Fruit fly (Drosophila melanogaster) whole organism, embryonic: ENCODE measurements around the gene CG33511.

Source experiments
- Atf-2 ChIP-seq: fragments of 200-800 bp; sonication (Bioruptor generic); optimal IDR thresholded peaks from 2 replicates; lab custom pipeline; 2016; ENCODE audit warnings: missing biosample characterization, missing genetic modification characterization
- B-H2 ChIP-seq: fragments of 200-800 bp; sonication (Bioruptor generic); optimal IDR thresholded peaks from 2 replicates; lab custom pipeline; 2018; ENCODE audit warnings: missing biosample characterization, mild to moderate bottlenecking, missing genetic modification characterization
- CG10654 ChIP-seq: fragments of 200-800 bp; sonication (Bioruptor generic); optimal IDR thresholded peaks from 2 replicates; lab custom pipeline; 2016; ENCODE audit warnings: missing biosample characterization, missing genetic modification characterization
- CG11085 ChIP-seq: fragments of 200-800 bp; sonication (Bioruptor generic); IDR thresholded peaks from 2 replicates; pipeline ENCODE4 v1.3.6; 2022; ENCODE audit warnings: missing biosample characterization, missing genetic modification characterization
- CG11398 ChIP-seq: fragments of 200-800 bp; sonication (Bioruptor generic); optimal IDR thresholded peaks from 2 replicates; lab custom pipeline; 2016; ENCODE audit warnings: missing biosample characterization, missing genetic modification characterization
- CG11696 ChIP-seq: fragments of 200-800 bp; sonication (Bioruptor generic); IDR thresholded peaks from 2 replicates; pipeline ENCODE4 v1.3.6; 2022; ENCODE audit warnings: missing biosample characterization, missing genetic modification characterization
- CG12104 ChIP-seq: fragments of 200-800 bp; sonication (Bioruptor generic); optimal IDR thresholded peaks from 3 replicates; lab custom pipeline; 2016; ENCODE audit warnings: missing biosample characterization, missing genetic modification characterization
- CG12219 ChIP-seq: fragments of 200-800 bp; sonication (Bioruptor generic); optimal IDR thresholded peaks from 3 replicates; lab custom pipeline; 2018; ENCODE audit warnings: missing biosample characterization, mild to moderate bottlenecking, missing genetic modification characterization
- CG13424 ChIP-seq: fragments of 200-800 bp; sonication (Bioruptor generic); optimal IDR thresholded peaks from 2 replicates; lab custom pipeline; 2019; ENCODE audit warnings: missing biosample characterization, mild to moderate bottlenecking, missing genetic modification characterization, moderate library complexity
- CG13624 ChIP-seq: fragments of 200-800 bp; sonication (Bioruptor generic); optimal IDR thresholded peaks from 2 replicates; lab custom pipeline; 2016; ENCODE audit warnings: missing biosample characterization, missing genetic modification characterization
- CG13894 ChIP-seq: fragments of 200-800 bp; sonication (Bioruptor generic); optimal IDR thresholded peaks from 3 replicates; lab custom pipeline; 2018; ENCODE audit warnings: missing biosample characterization, mild to moderate bottlenecking, missing genetic modification characterization, moderate library complexity
- CG15696 ChIP-seq: fragments of 200-800 bp; sonication (Bioruptor generic); optimal IDR thresholded peaks from 2 replicates; lab custom pipeline; 2019; ENCODE audit warnings: missing biosample characterization, mild to moderate bottlenecking, missing genetic modification characterization, moderate library complexity
- CG1602 ChIP-seq: fragments of 200-800 bp; sonication (Bioruptor generic); optimal IDR thresholded peaks from 3 replicates; lab custom pipeline; 2016; ENCODE audit warnings: missing biosample characterization, missing genetic modification characterization
- CG17359 ChIP-seq: fragments of 200-800 bp; sonication (Bioruptor generic); optimal IDR thresholded peaks from 3 replicates; lab custom pipeline; 2018; ENCODE audit warnings: missing biosample characterization, mild to moderate bottlenecking, missing genetic modification characterization, moderate library complexity
- CG2712 ChIP-seq: fragments of 200-800 bp; optimal IDR thresholded peaks from 3 replicates; lab custom pipeline; 2019; ENCODE audit warnings: missing biosample characterization, mild to moderate bottlenecking, missing genetic modification characterization, moderate library complexity
- CG4404 ChIP-seq: fragments of 200-800 bp; sonication (Bioruptor generic); IDR thresholded peaks from 2 replicates; pipeline ENCODE4 v1.3.6; 2022; ENCODE audit warnings: missing biosample characterization, missing genetic modification characterization
- CG4424 ChIP-seq: fragments of 200-800 bp; sonication (Bioruptor generic); optimal IDR thresholded peaks from 3 replicates; lab custom pipeline; 2016; ENCODE audit warnings: missing biosample characterization, missing genetic modification characterization
- CG6175 ChIP-seq: fragments of 200-800 bp; sonication (Bioruptor generic); IDR thresholded peaks from 3 replicates; pipeline ENCODE4 v1.3.6; 2022; ENCODE audit warnings: missing biosample characterization, missing genetic modification characterization
- CG6654 ChIP-seq: fragments of 200-800 bp; sonication (Bioruptor generic); optimal IDR thresholded peaks from 2 replicates; lab custom pipeline; 2017; ENCODE audit warnings: missing biosample characterization, mild to moderate bottlenecking, missing genetic modification characterization
- CG7372 ChIP-seq: fragments of 200-800 bp; sonication (Bioruptor generic); IDR thresholded peaks from 2 replicates; pipeline ENCODE4 v1.3.6; 2022; ENCODE audit warnings: missing biosample characterization, missing genetic modification characterization
- CG7786 ChIP-seq: fragments of 200-800 bp; sonication (Bioruptor generic); optimal IDR thresholded peaks from 2 replicates; lab custom pipeline; 2016; ENCODE audit warnings: missing biosample characterization, missing genetic modification characterization
- CG7987 ChIP-seq: fragments of 200-800 bp; sonication (Bioruptor generic); optimal IDR thresholded peaks from 2 replicates; lab custom pipeline; 2018; ENCODE audit warnings: missing biosample characterization, mild to moderate bottlenecking, missing genetic modification characterization, moderate library complexity
- Dfd ChIP-seq, 2 experiments: fragments of >200 bp; optimal IDR thresholded peaks; 2 replicates each; lab custom pipeline; 2017; ENCODE audit warnings: missing biosample characterization in 2 of 2, missing genetic modification characterization in 2 of 2
- Dip3 ChIP-seq: fragments of 200-800 bp; sonication (Bioruptor generic); optimal IDR thresholded peaks from 3 replicates; lab custom pipeline; 2016; ENCODE audit warnings: missing biosample characterization, missing genetic modification characterization
- Hey ChIP-seq: fragments of 200-800 bp; sonication (Bioruptor generic); optimal IDR thresholded peaks from 3 replicates; lab custom pipeline; 2018; ENCODE audit warnings: missing biosample characterization, mild to moderate bottlenecking, missing genetic modification characterization
- Hr3 ChIP-seq: fragments of 200-800 bp; sonication (Bioruptor generic); optimal IDR thresholded peaks from 3 replicates; lab custom pipeline; 2016; ENCODE audit warnings: missing biosample characterization, missing genetic modification characterization
- Hsf ChIP-seq: fragments of 200-800 bp; sonication (Bioruptor generic); optimal IDR thresholded peaks from 3 replicates; lab custom pipeline; 2016; ENCODE audit warnings: missing biosample characterization, missing genetic modification characterization
- Mad ChIP-seq: fragments of 200-800 bp; sonication (Bioruptor generic); optimal IDR thresholded peaks from 2 replicates; lab custom pipeline; 2016; ENCODE audit warnings: missing biosample characterization, missing genetic modification characterization
- NC2β ChIP-seq: fragments of 200-800 bp; sonication (Bioruptor generic); optimal IDR thresholded peaks from 2 replicates; lab custom pipeline; 2016; ENCODE audit warnings: missing biosample characterization, missing genetic modification characterization
- NFAT ChIP-seq: fragments of 200-800 bp; sonication (Bioruptor generic); IDR thresholded peaks from 2 replicates; pipeline ENCODE4 v1.3.6; 2022; ENCODE audit warnings: missing biosample characterization, missing genetic modification characterization
- Poxn ChIP-seq: fragments of 200-800 bp; sonication (Bioruptor generic); IDR thresholded peaks from 2 replicates; pipeline ENCODE4 v1.3.6; 2022; ENCODE audit warnings: missing biosample characterization, missing genetic modification characterization
- Side ChIP-seq: fragments of 200-800 bp; sonication (Bioruptor generic); optimal IDR thresholded peaks from 2 replicates; lab custom pipeline; 2016; ENCODE audit warnings: missing biosample characterization, missing genetic modification characterization
- Xrp1 ChIP-seq: fragments of 200-800 bp; sonication (Bioruptor generic); IDR thresholded peaks from 2 replicates; pipeline ENCODE4 v1.3.6; 2022; ENCODE audit warnings: missing biosample characterization, missing genetic modification characterization
- ap ChIP-seq: fragments of 200-800 bp; sonication (Bioruptor generic); IDR thresholded peaks from 2 replicates; pipeline ENCODE4 v1.3.6; 2022; ENCODE audit warnings: missing biosample characterization, missing genetic modification characterization
- bigmax ChIP-seq: fragments of 200-800 bp; sonication (Bioruptor generic); optimal IDR thresholded peaks from 2 replicates; lab custom pipeline; 2018; ENCODE audit warnings: missing biosample characterization, mild to moderate bottlenecking, missing genetic modification characterization
- croc ChIP-seq: fragments of 200-800 bp; sonication (Bioruptor generic); conservative IDR thresholded peaks from 3 replicates; pipeline ENCODE4 v1.3.6; 2022; ENCODE audit warnings: missing biosample characterization, missing genetic modification characterization
- exex ChIP-seq: fragments of 200-800 bp; sonication (Bioruptor generic); optimal IDR thresholded peaks from 4 replicates; lab custom pipeline; 2018; ENCODE audit warnings: missing biosample characterization, mild to moderate bottlenecking, missing genetic modification characterization, moderate library complexity
- fd3F ChIP-seq: fragments of 200-800 bp; sonication (Bioruptor generic); optimal IDR thresholded peaks from 2 replicates; lab custom pipeline; 2018; ENCODE audit warnings: missing biosample characterization, mild to moderate bottlenecking, missing genetic modification characterization, moderate library complexity
- fd64A ChIP-seq: fragments of 200-800 bp; sonication (Bioruptor generic); optimal IDR thresholded peaks from 3 replicates; lab custom pipeline; 2018; ENCODE audit warnings: missing biosample characterization, mild to moderate bottlenecking, missing genetic modification characterization
- grn ChIP-seq: fragments of 200-800 bp; sonication (Bioruptor generic); optimal IDR thresholded peaks from 3 replicates; lab custom pipeline; 2017; ENCODE audit warnings: missing biosample characterization, missing genetic modification characterization
- gro ChIP-seq: fragments of 200-800 bp; sonication (Bioruptor generic); optimal IDR thresholded peaks from 2 replicates; lab custom pipeline; 2016; ENCODE audit warnings: missing biosample characterization, missing genetic modification characterization
- her ChIP-seq: fragments of 200-800 bp; sonication (Bioruptor generic); optimal IDR thresholded peaks from 2 replicates; lab custom pipeline; 2016; ENCODE audit warnings: missing biosample characterization, missing genetic modification characterization
- mirr ChIP-seq: fragments of 200-800 bp; sonication (Bioruptor generic); optimal IDR thresholded peaks from 3 replicates; lab custom pipeline; 2018; ENCODE audit warnings: missing biosample characterization, mild to moderate bottlenecking, missing genetic modification characterization
- pan ChIP-seq, 4 experiments: fragments of >200 bp in 3 of 4; fragments of 200-800 bp in 1 of 4; sonication (Bioruptor generic) in 1 of 4; optimal IDR thresholded peaks in 3 of 4; IDR thresholded peaks in 1 of 4; 2 replicates each; pipeline versions ENCODE4 v1.3.6 to Lab custom; 2017 to 2022; ENCODE audit warnings: missing biosample characterization in 2 of 4, missing genetic modification characterization in 2 of 4, mixed read lengths in 1 of 4
- phol ChIP-seq: fragments of 200-800 bp; sonication (Bioruptor generic); optimal IDR thresholded peaks from 3 replicates; lab custom pipeline; 2018; ENCODE audit warnings: missing biosample characterization, mild to moderate bottlenecking, missing genetic modification characterization, moderate library complexity
- psq ChIP-seq: fragments of 200-800 bp; sonication (Bioruptor generic); optimal IDR thresholded peaks from 2 replicates; lab custom pipeline; 2017; ENCODE audit warnings: missing biosample characterization, missing genetic modification characterization
- pzg ChIP-seq: fragments of 200-800 bp; sonication (Bioruptor generic); optimal IDR thresholded peaks from 3 replicates; lab custom pipeline; 2018; ENCODE audit warnings: missing biosample characterization, mild to moderate bottlenecking, missing genetic modification characterization, moderate library complexity
- sqz ChIP-seq: fragments of 200-800 bp; sonication (Bioruptor generic); optimal IDR thresholded peaks from 3 replicates; lab custom pipeline; 2018; ENCODE audit warnings: missing biosample characterization, mild to moderate bottlenecking, missing genetic modification characterization
- sr ChIP-seq: fragments of 200-800 bp; sonication (Bioruptor generic); IDR thresholded peaks from 3 replicates; pipeline ENCODE4 v1.3.6; 2022; ENCODE audit warnings: missing biosample characterization, missing genetic modification characterization
- ssp ChIP-seq: fragments of 200-800 bp; sonication (Bioruptor generic); IDR thresholded peaks from 2 replicates; pipeline ENCODE4 v1.3.6; 2022; ENCODE audit warnings: missing biosample characterization, missing genetic modification characterization
- twi ChIP-seq: fragments of 200-800 bp; optimal IDR thresholded peaks from 2 replicates; lab custom pipeline; 2019; ENCODE audit warnings: missing biosample characterization, mild to moderate bottlenecking, missing genetic modification characterization, moderate library complexity
- wor ChIP-seq: fragments of 200-800 bp; sonication (Bioruptor generic); IDR thresholded peaks from 2 replicates; pipeline ENCODE4 v1.3.6; 2022; ENCODE audit warnings: missing biosample characterization, missing genetic modification characterization

The CG33511 gene

dm6 chr2L:21039569-21040159 lies 42.6 kb downstream of the CG33511 start (continued):
- TF ChIP-seq CG2712 (tag; lab: Kevin White, UChicago) = peak; percentile 17
- TF ChIP-seq pzg (GFP tag; lab: Kevin White, UChicago) = no peak
- TF ChIP-seq CG4424 (GFP tag; lab: Kevin White, UChicago) = no peak
- TF ChIP-seq Hey (tag; lab: Kevin White, UChicago) = no peak
- TF ChIP-seq CG12104 = peak; percentile 11
- no peak for TF ChIP-seq her (GFP tag; lab: Kevin White, UChicago)
- TF ChIP-seq NFAT (GFP tag; lab: Robert Waterston, UW) = no peak
- TF ChIP-seq CG11085 (GFP tag; lab: Robert Waterston, UW) = no peak
- peak; percentile 15 for TF ChIP-seq twi (tag; lab: Kevin White, UChicago)
- no peak for TF ChIP-seq phol
- no peak for TF ChIP-seq Xrp1 (GFP tag; lab: Robert Waterston, UW)
- TF ChIP-seq CG7372 (GFP tag; lab: Robert Waterston, UW) = no peak
- no peak for TF ChIP-seq NC2β
- no peak for TF ChIP-seq B-H2 (GFP tag; lab: Kevin White, UChicago)
- TF ChIP-seq CG7786 = no peak
- TF ChIP-seq CG11696 (GFP tag; lab: Robert Waterston, UW) = 0 out of 2 replicates have a peak, but pooled peaks have one; percentile 33
- TF ChIP-seq grn (GFP tag; lab: Kevin White, UChicago) = peak; percentile 28
- TF ChIP-seq CG12219 (GFP tag; lab: Kevin White, UChicago) = no peak
- no peak for TF ChIP-seq CG4404
- TF ChIP-seq sqz (GFP tag; lab: Kevin White, UChicago) = peak; percentile 55
- no peak for TF ChIP-seq CG7987 (GFP tag; lab: Kevin White, UChicago)
- peak; percentile 8 for TF ChIP-seq exex (tag; lab: Kevin White, UChicago)
- no peak for TF ChIP-seq pan (optimal IDR thresholded peaks at IDR 0.05; lab: Kevin White, UChicago)
- no peak for TF ChIP-seq pan (GFP tag; optimal IDR thresholded peaks at IDR 0.05 in 1 of 2, IDR thresholded peaks at IDR 0.05 in 1 of 2)
- TF ChIP-seq sr (GFP tag; lab: Robert Waterston, UW) = no peak
- no peak for TF ChIP-seq CG6654
- TF ChIP-seq Dfd (GFP tag; optimal IDR thresholded peaks at IDR 0.05; lab: Kevin White, UChicago) = no peak
- TF ChIP-seq psq (GFP tag; lab: Kevin White, UChicago) = peak; percentile 2
- TF ChIP-seq CG13894 (tag; lab: Kevin White, UChicago) = no peak
- TF ChIP-seq CG11398 (GFP tag; lab: Kevin White, UChicago) = no peak
- no peak for TF ChIP-seq Dip3
- no peak for TF ChIP-seq croc
- TF ChIP-seq CG15696 (tag; lab: Kevin White, UChicago) = peak; percentile 37
- TF ChIP-seq CG1602 (GFP tag; lab: Kevin White, UChicago) = no peak
- TF ChIP-seq Poxn (GFP tag; lab: Robert Waterston, UW) = no peak
- TF ChIP-seq ssp = no peak
- no peak for TF ChIP-seq bigmax
- no peak for TF ChIP-seq Mad
- TF ChIP-seq fd3F (GFP tag; lab: Kevin White, UChicago) = no peak
- TF ChIP-seq fd64A = no peak
- no peak for TF ChIP-seq CG17359 (tag; lab: Kevin White, UChicago)
- no peak for TF ChIP-seq Atf-2 (GFP tag; lab: Kevin White, UChicago)
- no peak for TF ChIP-seq CG13624 (GFP tag; lab: Kevin White, UChicago)
- no peak for TF ChIP-seq wor
- TF ChIP-seq Hsf (GFP tag; lab: Kevin White, UChicago) = no peak
- TF ChIP-seq CG13424 (tag; lab: Kevin White, UChicago) = no peak
- TF ChIP-seq gro = no peak
- no peak for TF ChIP-seq CG6175
- TF ChIP-seq Side (GFP tag; lab: Kevin White, UChicago) = no peak
- no peak for TF ChIP-seq Hr3
- TF ChIP-seq CG10654 (GFP tag; lab: Kevin White, UChicago) = no peak
- no peak for TF ChIP-seq mirr (GFP tag; lab: Kevin White, UChicago)
- TF ChIP-seq ap (GFP tag; lab: Robert Waterston, UW) = no peak
